Worm (Caenorhabditis elegans) whole organism, mixed stage, embryonic: ENCODE data around the gene F14H3.5.

Experiments used
- M03D4.4 ChIP-seq: sonication (generic microtip); optimal IDR thresholded peaks from 2 replicates; lab custom pipeline; 2017; ENCODE audit warnings: mild to moderate bottlenecking, missing genetic modification characterization, missing compliant biosample characterization
- ceh-43 ChIP-seq: fragments of 200-800 bp; sonication (Bioruptor generic); optimal IDR thresholded peaks from 2 replicates; lab custom pipeline; 2018; ENCODE audit warnings: mild to moderate bottlenecking, missing genetic modification characterization, moderate library complexity, missing compliant biosample characterization
- ceh-83 ChIP-seq: fragments of 200-800 bp; sonication (Bioruptor generic); optimal IDR thresholded peaks from 2 replicates; lab custom pipeline; 2018; ENCODE audit warnings: mild to moderate bottlenecking, missing genetic modification characterization, missing compliant biosample characterization
- ces-1 ChIP-seq: fragments of 150-350 bp; optimal IDR thresholded peaks from 2 replicates; lab custom pipeline; 2014; ENCODE audit warnings: missing biosample characterization, missing genetic modification reagents, missing genetic modification characterization
- cnd-1 ChIP-seq: fragments of 200-800 bp; sonication (Bioruptor generic); optimal IDR thresholded peaks from 2 replicates; lab custom pipeline; 2018; ENCODE audit warnings: mild to moderate bottlenecking, missing genetic modification characterization, missing compliant biosample characterization
- drap-1 ChIP-seq: fragments of 200-800 bp; sonication (Bioruptor generic); optimal IDR thresholded peaks from 3 replicates; lab custom pipeline; 2018; ENCODE audit warnings: mild to moderate bottlenecking, missing genetic modification characterization, missing compliant biosample characterization
- elt-3 ChIP-seq: fragments of 150-350 bp; optimal IDR thresholded peaks from 2 replicates; lab custom pipeline; 2014; ENCODE audit warnings: missing biosample characterization, missing genetic modification characterization
- flh-1 ChIP-seq: fragments of 200-800 bp; sonication (Bioruptor generic); optimal IDR thresholded peaks from 2 replicates; lab custom pipeline; 2018; ENCODE audit warnings: mild to moderate bottlenecking, missing genetic modification characterization, moderate library complexity, missing compliant biosample characterization
- ham-2 ChIP-seq: fragments of 200-800 bp; sonication (Bioruptor generic); optimal IDR thresholded peaks from 2 replicates; lab custom pipeline; 2018; ENCODE audit warnings: mild to moderate bottlenecking, missing genetic modification characterization, missing compliant biosample characterization
- hlh-1 ChIP-seq: fragments of 150-350 bp; optimal IDR thresholded peaks from 2 replicates; lab custom pipeline; 2014; ENCODE audit warnings: missing biosample characterization, missing genetic modification reagents, missing genetic modification characterization
- lin-13 ChIP-seq: fragments of 150-350 bp; optimal IDR thresholded peaks from 2 replicates; lab custom pipeline; 2014; ENCODE audit warnings: missing biosample characterization, missing genetic modification characterization
- lin-32 ChIP-seq: fragments of 200-800 bp; sonication (Bioruptor generic); optimal IDR thresholded peaks from 2 replicates; lab custom pipeline; 2018; ENCODE audit warnings: mild to moderate bottlenecking, missing genetic modification characterization, missing compliant biosample characterization
- lsy-2 ChIP-seq: fragments of 150-350 bp; optimal IDR thresholded peaks from 2 replicates; lab custom pipeline; 2014; ENCODE audit warnings: missing biosample characterization, missing genetic modification characterization
- mab-5 ChIP-seq: fragments of 150-350 bp; optimal IDR thresholded peaks from 2 replicates; lab custom pipeline; 2014; ENCODE audit warnings: missing biosample characterization, missing genetic modification characterization
- mep-1 ChIP-seq: fragments of 150-350 bp; optimal IDR thresholded peaks from 2 replicates; lab custom pipeline; 2017; ENCODE audit warnings: missing biosample characterization, missing genetic modification reagents, missing genetic modification characterization, inconsistent platforms
- mls-2 ChIP-seq: sonication (generic microtip); optimal IDR thresholded peaks from 2 replicates; lab custom pipeline; 2016; ENCODE audit warnings: mild to moderate bottlenecking, missing genetic modification characterization, moderate library complexity, missing compliant biosample characterization
- nhr-12 ChIP-seq: fragments of 150-350 bp; optimal IDR thresholded peaks from 2 replicates; lab custom pipeline; 2014; ENCODE audit warnings: missing biosample characterization, missing genetic modification characterization
- nhr-237 ChIP-seq: fragments of 150-350 bp; optimal IDR thresholded peaks from 2 replicates; lab custom pipeline; 2014; ENCODE audit warnings: missing biosample characterization, missing genetic modification characterization
- nhr-28 ChIP-seq: fragments of 150-350 bp; optimal IDR thresholded peaks from 2 replicates; lab custom pipeline; 2014; ENCODE audit warnings: missing biosample characterization, missing genetic modification characterization
- nhr-76 ChIP-seq: sonication (generic microtip); optimal IDR thresholded peaks from 2 replicates; lab custom pipeline; 2017; ENCODE audit warnings: missing biosample characterization, missing genetic modification characterization
- pha-4 ChIP-seq: fragments of 150-350 bp; optimal IDR thresholded peaks from 2 replicates; lab custom pipeline; 2018; ENCODE audit warnings: missing biosample characterization, missing genetic modification reagents, missing genetic modification characterization
- sem-2 ChIP-seq: fragments of 200-800 bp; sonication (Bioruptor generic); optimal IDR thresholded peaks from 2 replicates; lab custom pipeline; 2018; ENCODE audit warnings: mild to moderate bottlenecking, missing genetic modification characterization, missing compliant biosample characterization
- snpc-4 ChIP-seq: fragments of 150-350 bp; optimal IDR thresholded peaks from 2 replicates; lab custom pipeline; 2014; ENCODE audit warnings: missing biosample characterization, missing genetic modification characterization
- sptf-1 ChIP-seq: sonication (generic microtip); optimal IDR thresholded peaks from 2 replicates; lab custom pipeline; 2017; ENCODE audit warnings: mild to moderate bottlenecking, missing genetic modification characterization, moderate library complexity, missing compliant biosample characterization
- tbx-8 ChIP-seq: fragments of 200-800 bp; sonication (Bioruptor generic); optimal IDR thresholded peaks from 2 replicates; lab custom pipeline; 2018; ENCODE audit warnings: mild to moderate bottlenecking, missing genetic modification characterization, moderate library complexity, missing compliant biosample characterization
- unc-120 ChIP-seq: sonication (generic microtip); optimal IDR thresholded peaks from 2 replicates; lab custom pipeline; 2017; ENCODE audit warnings: missing genetic modification characterization, missing compliant biosample characterization; ENCODE audit not compliant: poor library complexity, severe bottlenecking
- unc-39 ChIP-seq: fragments of 150-350 bp; optimal IDR thresholded peaks from 2 replicates; lab custom pipeline; 2014; ENCODE audit warnings: missing biosample characterization, missing genetic modification characterization
- unc-62 ChIP-seq: fragments of 150-350 bp; optimal IDR thresholded peaks from 2 replicates; lab custom pipeline; 2014; ENCODE audit warnings: missing biosample characterization, missing genetic modification reagents, missing genetic modification characterization
- zip-8 ChIP-seq: fragments of 150-350 bp; optimal IDR thresholded peaks from 2 replicates; lab custom pipeline; 2014; ENCODE audit warnings: missing biosample characterization, missing genetic modification characterization
- ztf-11 ChIP-seq: fragments of 150-350 bp; optimal IDR thresholded peaks from 2 replicates; lab custom pipeline; 2014; ENCODE audit warnings: missing biosample characterization, missing genetic modification characterization

Gene F14H3.5

ce11 chrV:16049177-16049576 lies 7.7 kb downstream of the F14H3.5 start, which contains the start of gene best-12:
TSS of gene best-12 (plus strand) at chrV:16049477.
- no peak for TF ChIP-seq elt-3 (tag; lab: Kevin White, UChicago)

DNA sequence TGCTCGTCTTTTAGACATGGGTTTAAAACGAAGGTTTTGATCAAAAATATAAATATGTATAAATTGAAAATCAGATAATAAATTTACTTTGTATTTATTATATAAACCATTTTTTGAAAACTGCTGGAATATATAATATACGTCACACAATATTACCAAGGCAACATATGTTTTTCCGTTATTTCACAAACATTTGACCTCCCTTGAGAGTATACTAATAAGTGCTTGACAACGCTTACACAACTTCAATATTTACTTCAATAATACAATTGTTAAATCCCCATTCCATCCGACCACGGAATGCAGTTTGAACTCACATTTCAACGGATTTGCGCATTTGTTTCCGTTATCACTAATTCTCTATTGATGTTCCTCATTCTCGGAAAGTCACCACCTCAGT lies 9.4 kb downstream of the F14H3.5 start, which contains the start of gene str-198:
Gene str-198, plus strand, starts transcription at position 301 of the 400 bp plus-strand sequence.
- TF ChIP-seq M03D4.4, result no peak
- TF ChIP-seq nhr-76, result no peak
- no peak for TF ChIP-seq lin-13 (tag; lab: Kevin White, UChicago)
- no peak for TF ChIP-seq zip-8 (tag; lab: Kevin White, UChicago)
- TF ChIP-seq mab-5 (tag; lab: Kevin White, UChicago), result no peak
- no peak for TF ChIP-seq flh-1 (GFP tag; lab: Kevin White, UChicago)
- no peak for TF ChIP-seq unc-120 (tag; lab: Kevin White, UChicago)
- no peak for TF ChIP-seq hlh-1 (tag; lab: Kevin White, UChicago)
- TF ChIP-seq unc-39, result no peak
- no peak for TF ChIP-seq cnd-1 (tag; lab: Kevin White, UChicago)
- TF ChIP-seq nhr-28 (tag; lab: Kevin White, UChicago), result no peak
- no peak for TF ChIP-seq drap-1 (GFP tag; lab: Kevin White, UChicago)
- TF ChIP-seq sptf-1 (tag; lab: Kevin White, UChicago), result no peak
- no peak for TF ChIP-seq tbx-8
- TF ChIP-seq mep-1 (tag; lab: Kevin White, UChicago), result no peak
- no peak for TF ChIP-seq ham-2
- no peak for TF ChIP-seq lsy-2 (tag; lab: Kevin White, UChicago)
- TF ChIP-seq ces-1, result no peak

DNA sequence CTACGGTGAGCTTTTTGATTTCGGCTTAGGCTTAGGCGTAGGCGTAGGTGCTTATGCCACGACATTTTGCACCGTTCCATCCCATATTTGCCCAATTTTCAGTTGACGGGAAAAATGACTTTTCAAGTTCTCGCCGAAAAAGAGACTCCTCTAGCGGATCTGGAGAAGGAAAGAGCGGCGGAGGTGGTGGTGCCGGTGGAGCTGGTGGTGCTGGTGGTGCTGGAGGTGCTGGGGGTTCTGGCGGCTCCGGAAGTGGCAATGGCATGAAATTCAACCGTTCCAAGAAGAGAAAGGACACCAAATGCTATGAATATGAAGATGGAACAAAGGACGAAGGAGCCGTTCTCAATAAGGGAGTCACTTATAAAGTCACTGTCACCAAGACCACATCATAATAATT lies 9.8 kb downstream of the F14H3.5 start:
- TF ChIP-seq sem-2 (GFP tag; lab: Kevin White, UChicago), result no peak
- TF ChIP-seq tbx-8, result no peak
- TF ChIP-seq unc-39, result no peak

DNA sequence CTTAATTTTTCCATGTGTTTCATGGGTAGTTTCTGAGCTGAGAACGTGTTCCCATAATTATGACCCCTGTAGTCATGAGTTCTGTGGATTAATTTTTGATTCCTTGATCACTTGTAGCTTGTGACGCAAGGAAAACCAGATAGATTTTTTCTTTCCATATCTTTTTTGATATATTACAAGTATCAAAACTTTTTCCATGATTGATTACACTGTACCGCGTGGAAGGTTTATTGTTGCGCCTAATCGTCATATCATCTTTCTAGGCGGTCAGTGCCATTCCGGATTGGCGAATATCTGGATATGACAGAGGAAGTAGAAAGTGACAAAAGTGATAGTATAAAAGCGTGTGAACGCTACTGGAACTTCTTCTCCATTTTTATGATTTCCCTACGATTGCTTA lies 10.3 kb downstream of the F14H3.5 start, which contains the start of gene ZK285.2:
Gene ZK285.2, plus strand, starts transcription at position 301 of the 400 bp plus-strand sequence.
- no peak for TF ChIP-seq pha-4 (tag; lab: Kevin White, UChicago)
- no peak for TF ChIP-seq ceh-43 (GFP tag; lab: Kevin White, UChicago)
- no peak for TF ChIP-seq M03D4.4
- no peak for TF ChIP-seq drap-1 (GFP tag; lab: Kevin White, UChicago)
- no peak for TF ChIP-seq tbx-8
- TF ChIP-seq unc-39, result no peak
- no peak for TF ChIP-seq nhr-76
- no peak for TF ChIP-seq lin-13 (tag; lab: Kevin White, UChicago)
- no peak for TF ChIP-seq snpc-4 (tag; lab: Kevin White, UChicago)
- no peak for TF ChIP-seq lsy-2 (tag; lab: Kevin White, UChicago)
- no peak for TF ChIP-seq mls-2 (tag; lab: Kevin White, UChicago)
- no peak for TF ChIP-seq nhr-28 (tag; lab: Kevin White, UChicago)
- TF ChIP-seq sptf-1 (tag; lab: Kevin White, UChicago), result no peak
- TF ChIP-seq nhr-12 (tag; lab: Kevin White, UChicago), result no peak
- no peak for TF ChIP-seq ces-1
- no peak for TF ChIP-seq elt-3 (tag; lab: Kevin White, UChicago)
- TF ChIP-seq zip-8 (tag; lab: Kevin White, UChicago), result no peak
- no peak for TF ChIP-seq mab-5 (tag; lab: Kevin White, UChicago)
- TF ChIP-seq unc-62 (GFP tag; lab: Kevin White, UChicago), result no peak

DNA sequence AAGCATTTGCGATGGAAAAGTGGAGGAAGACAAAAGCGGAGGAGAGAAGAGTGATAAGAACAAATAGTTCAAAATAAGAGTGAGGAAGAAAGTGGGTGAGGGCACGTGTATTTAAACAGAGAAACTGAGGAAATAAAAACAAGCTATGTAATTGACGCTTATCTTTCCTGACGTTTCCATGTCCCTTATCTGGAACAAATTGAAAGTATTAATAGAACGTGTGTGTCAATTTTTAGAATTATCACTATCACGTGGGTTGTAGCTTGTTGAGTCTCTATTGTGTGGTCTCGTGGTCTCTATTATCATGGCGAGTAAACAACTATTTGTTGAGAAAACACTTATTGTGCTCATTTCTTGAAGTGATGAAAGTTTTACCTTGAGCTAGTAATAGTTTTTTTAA lies 11.0 kb downstream of the F14H3.5 start, which contains the start of gene T10C6.15:
Gene T10C6.15, minus strand, starts transcription at position 104 of the 400 bp plus-strand sequence.
- TF ChIP-seq cnd-1 (tag; lab: Kevin White, UChicago) (no peak), snpc-4 (tag; lab: Kevin White, UChicago) (no peak), nhr-237 (tag; lab: Kevin White, UChicago) (no peak), nhr-28 (tag; lab: Kevin White, UChicago) (no peak), elt-3 (tag; lab: Kevin White, UChicago) (no peak), drap-1 (GFP tag; lab: Kevin White, UChicago) (no peak)

DNA sequence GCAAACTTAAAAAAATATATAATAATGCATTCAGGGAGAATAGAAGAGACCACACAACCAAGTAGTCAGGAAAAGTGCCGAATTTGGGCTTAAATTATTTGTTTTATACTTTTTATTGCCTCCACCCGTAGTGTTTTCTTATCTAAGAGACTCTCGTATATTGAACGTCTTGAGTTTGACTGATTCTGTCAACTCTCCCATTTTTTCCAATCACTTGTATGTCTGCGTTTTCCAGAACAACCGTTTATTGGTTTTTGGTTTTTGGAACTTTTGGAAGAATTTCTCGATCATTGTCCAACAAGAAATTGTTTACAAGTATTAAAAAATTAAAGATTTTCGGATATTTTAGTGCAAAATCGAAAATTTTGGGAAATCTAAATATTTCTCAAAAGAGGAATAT lies 13.2 kb downstream of the F14H3.5 start:
- TF ChIP-seq tbx-8, result no peak
- TF ChIP-seq sptf-1 (tag; lab: Kevin White, UChicago), result no peak
- no peak for TF ChIP-seq ces-1
- TF ChIP-seq nhr-12 (tag; lab: Kevin White, UChicago), result no peak
- TF ChIP-seq ztf-11 (tag; lab: Kevin White, UChicago), result no peak
- no peak for TF ChIP-seq ceh-43 (GFP tag; lab: Kevin White, UChicago)
- no peak for TF ChIP-seq ceh-83 (GFP tag; lab: Kevin White, UChicago)
- TF ChIP-seq unc-62 (GFP tag; lab: Kevin White, UChicago), result no peak
- no peak for TF ChIP-seq flh-1 (GFP tag; lab: Kevin White, UChicago)
- no peak for TF ChIP-seq mls-2 (tag; lab: Kevin White, UChicago)
- TF ChIP-seq lin-32 (GFP tag; lab: Kevin White, UChicago), result no peak
- TF ChIP-seq nhr-28 (tag; lab: Kevin White, UChicago), result no peak
- TF ChIP-seq mep-1 (tag; lab: Kevin White, UChicago), result no peak
- no peak for TF ChIP-seq M03D4.4
- TF ChIP-seq unc-120 (tag; lab: Kevin White, UChicago), result no peak
- TF ChIP-seq nhr-76, result no peak
